Fruit fly (Drosophila melanogaster) whole organism, embryonic: ENCODE measurements around the gene PIG-U.

ENCODE experiments used
- Asciz ChIP-seq: fragments of 200-800 bp; sonication (Bioruptor generic); optimal IDR thresholded peaks from 2 replicates; lab custom pipeline; 2017; ENCODE audit warnings: missing biosample characterization, mild to moderate bottlenecking, missing genetic modification characterization, missing genetic modification reagents
- Atf-2 ChIP-seq: fragments of 200-800 bp; sonication (Bioruptor generic); optimal IDR thresholded peaks from 2 replicates; lab custom pipeline; 2016; ENCODE audit warnings: missing biosample characterization, missing genetic modification characterization
- B-H2 ChIP-seq: fragments of 200-800 bp; sonication (Bioruptor generic); optimal IDR thresholded peaks from 2 replicates; lab custom pipeline; 2018; ENCODE audit warnings: missing biosample characterization, mild to moderate bottlenecking, missing genetic modification characterization
- CG11695 ChIP-seq: fragments of 200-800 bp; sonication (Bioruptor generic); IDR thresholded peaks from 3 replicates; pipeline ENCODE4 v1.3.6; 2022; ENCODE audit warnings: missing biosample characterization, missing genetic modification characterization
- CG12659 ChIP-seq: fragments of 200-800 bp; sonication (Bioruptor generic); optimal IDR thresholded peaks from 3 replicates; lab custom pipeline; 2017; ENCODE audit warnings: mild to moderate bottlenecking, missing biosample characterization, missing genetic modification reagents, missing genetic modification characterization
- CG13123 ChIP-seq: fragments of 200-800 bp; sonication (Bioruptor generic); optimal IDR thresholded peaks from 2 replicates; lab custom pipeline; 2016; ENCODE audit warnings: missing biosample characterization, missing genetic modification characterization
- CG15696 ChIP-seq: fragments of 200-800 bp; sonication (Bioruptor generic); optimal IDR thresholded peaks from 2 replicates; lab custom pipeline; 2019; ENCODE audit warnings: missing biosample characterization, mild to moderate bottlenecking, missing genetic modification characterization, moderate library complexity
- CG1602 ChIP-seq: fragments of 200-800 bp; sonication (Bioruptor generic); optimal IDR thresholded peaks from 3 replicates; lab custom pipeline; 2016; ENCODE audit warnings: missing biosample characterization, missing genetic modification characterization
- CG1603 ChIP-seq: fragments of 200-800 bp; sonication (Bioruptor generic); optimal IDR thresholded peaks from 2 replicates; lab custom pipeline; 2019; ENCODE audit warnings: missing biosample characterization, mild to moderate bottlenecking, missing genetic modification characterization, moderate library complexity
- CG17328 ChIP-seq: fragments of 200-800 bp; sonication (Bioruptor generic); IDR thresholded peaks from 2 replicates; pipeline ENCODE4 v1.3.6; 2022; ENCODE audit warnings: missing biosample characterization, missing genetic modification characterization
- CG17385 ChIP-seq: fragments of 200-800 bp; sonication (Bioruptor generic); optimal IDR thresholded peaks from 3 replicates; lab custom pipeline; 2018; ENCODE audit warnings: missing biosample characterization, mild to moderate bottlenecking, missing genetic modification characterization
- CG18011 ChIP-seq: fragments of 200-800 bp; sonication (Bioruptor generic); optimal IDR thresholded peaks from 2 replicates; lab custom pipeline; 2017; ENCODE audit warnings: missing biosample characterization, missing genetic modification characterization, mild to moderate bottlenecking, moderate library complexity, missing genotype
- CG18262 ChIP-seq: fragments of 200-800 bp; optimal IDR thresholded peaks from 3 replicates; lab custom pipeline; 2019; ENCODE audit warnings: missing biosample characterization, mild to moderate bottlenecking, missing genetic modification characterization, moderate library complexity
- CG2712 ChIP-seq: fragments of 200-800 bp; optimal IDR thresholded peaks from 3 replicates; lab custom pipeline; 2019; ENCODE audit warnings: missing biosample characterization, mild to moderate bottlenecking, missing genetic modification characterization, moderate library complexity
- CG2875 ChIP-seq: fragments of 200-800 bp; sonication (Bioruptor generic); optimal IDR thresholded peaks from 2 replicates; lab custom pipeline; 2017; ENCODE audit warnings: missing biosample characterization, mild to moderate bottlenecking, missing genetic modification characterization, missing genetic modification reagents
- CG33557 ChIP-seq: fragments of 200-800 bp; sonication (Bioruptor generic); optimal IDR thresholded peaks from 2 replicates; lab custom pipeline; 2019; ENCODE audit warnings: missing biosample characterization, mild to moderate bottlenecking, missing genetic modification characterization, moderate library complexity
- CG4707 ChIP-seq: fragments of 200-800 bp; sonication (Bioruptor generic); optimal IDR thresholded peaks from 2 replicates; lab custom pipeline; 2018; ENCODE audit warnings: missing biosample characterization, mild to moderate bottlenecking, missing genetic modification characterization, moderate library complexity
- CG7839 ChIP-seq: fragments of 200-800 bp; sonication (Bioruptor generic); optimal IDR thresholded peaks from 3 replicates; lab custom pipeline; 2018; ENCODE audit warnings: missing biosample characterization, mild to moderate bottlenecking, missing genetic modification characterization, moderate library complexity
- CG8924 ChIP-seq: fragments of 200-800 bp; optimal IDR thresholded peaks from 3 replicates; lab custom pipeline; 2019; ENCODE audit warnings: missing biosample characterization, mild to moderate bottlenecking, missing genetic modification characterization, moderate library complexity
- CG9876 ChIP-seq: fragments of 200-800 bp; sonication (Bioruptor generic); optimal IDR thresholded peaks from 2 replicates; lab custom pipeline; 2016; ENCODE audit warnings: missing biosample characterization, missing genetic modification characterization
- Eip74EF ChIP-seq, 2 experiments: fragments of 200-800 bp in 1 of 2; fragments of >200 bp in 1 of 2; sonication (Bioruptor generic) in 1 of 2; optimal IDR thresholded peaks; 2 replicates each; lab custom pipeline; 2017 to 2019; ENCODE audit warnings: missing biosample characterization in 2 of 2, missing genetic modification characterization in 2 of 2, mild to moderate bottlenecking in 1 of 2, moderate library complexity in 1 of 2
- H2.0 ChIP-seq: fragments of 200-800 bp; sonication (Bioruptor generic); IDR thresholded peaks from 2 replicates; pipeline ENCODE4 v1.3.6; 2022; ENCODE audit warnings: missing biosample characterization, missing genetic modification characterization
- HLH3B ChIP-seq: fragments of 200-800 bp; sonication (Bioruptor generic); IDR thresholded peaks from 2 replicates; pipeline ENCODE4 v1.3.6; 2022; ENCODE audit warnings: missing biosample characterization, missing genetic modification characterization
- Hr51 ChIP-seq, 2 experiments: fragments of 200-800 bp; sonication (Bioruptor generic); optimal IDR thresholded peaks; 2 replicates in 1 of 2; 3 replicates in 1 of 2; lab custom pipeline; 2016 to 2018; ENCODE audit warnings: missing biosample characterization in 2 of 2, missing genetic modification characterization in 2 of 2, mild to moderate bottlenecking in 1 of 2, moderate library complexity in 1 of 2
- Hsf ChIP-seq: fragments of 200-800 bp; sonication (Bioruptor generic); optimal IDR thresholded peaks from 3 replicates; lab custom pipeline; 2016; ENCODE audit warnings: missing biosample characterization, missing genetic modification characterization
- Mad ChIP-seq: fragments of 200-800 bp; sonication (Bioruptor generic); optimal IDR thresholded peaks from 2 replicates; lab custom pipeline; 2016; ENCODE audit warnings: missing biosample characterization, missing genetic modification characterization
- Med ChIP-seq: fragments of 200-800 bp; sonication (Bioruptor generic); peaks from one replicate; lab custom pipeline; 2016; ENCODE audit warnings: missing biosample characterization, missing genetic modification characterization, mild to moderate bottlenecking, inconsistent platforms, moderate library complexity
- Myb ChIP-seq: fragments of 200-800 bp; sonication (Bioruptor generic); optimal IDR thresholded peaks from 2 replicates; lab custom pipeline; 2016; ENCODE audit warnings: missing biosample characterization, missing genetic modification characterization
- Ptx1 ChIP-seq: fragments of 200-800 bp; sonication (Bioruptor generic); IDR thresholded peaks from 2 replicates; pipeline ENCODE4 v1.3.6; 2022; ENCODE audit warnings: missing biosample characterization, missing genetic modification characterization
- Ravus ChIP-seq: fragments of 200-800 bp; sonication (Bioruptor generic); IDR thresholded peaks from 2 replicates; pipeline ENCODE4 v1.3.6; 2022; ENCODE audit warnings: missing biosample characterization, missing genetic modification characterization
- Six4 ChIP-seq: fragments of 200-800 bp; sonication (Bioruptor generic); optimal IDR thresholded peaks from 2 replicates; lab custom pipeline; 2016; ENCODE audit warnings: missing biosample characterization, missing genetic modification characterization
- ab ChIP-seq: fragments of 200-800 bp; sonication (Bioruptor generic); optimal IDR thresholded peaks from 2 replicates; lab custom pipeline; 2016; ENCODE audit warnings: missing biosample characterization, missing genetic modification characterization
- bsh ChIP-seq, 2 experiments: fragments of 200-800 bp; sonication (Bioruptor generic); optimal IDR thresholded peaks; 2 replicates each; lab custom pipeline; 2017 to 2018; ENCODE audit warnings: mild to moderate bottlenecking in 2 of 2, missing biosample characterization in 2 of 2, missing genetic modification characterization in 2 of 2, moderate library complexity in 1 of 2
- cad ChIP-seq: fragments of >200 bp; optimal IDR thresholded peaks from 2 replicates; lab custom pipeline; 2017; ENCODE audit warnings: missing biosample characterization, missing genetic modification characterization
- chinmo ChIP-seq: fragments of 200-800 bp; sonication (Bioruptor generic); IDR thresholded peaks from 4 replicates; pipeline ENCODE4 v1.3.6; 2022; ENCODE audit warnings: missing biosample characterization, missing genetic modification characterization; ENCODE audit not compliant: partially characterized antibody
- esg ChIP-seq: fragments of 200-800 bp; sonication (Bioruptor generic); conservative IDR thresholded peaks from 2 replicates; pipeline ENCODE4 v1.3.6; 2022; ENCODE audit warnings: missing biosample characterization, missing genetic modification characterization
- fd64A ChIP-seq: fragments of 200-800 bp; sonication (Bioruptor generic); optimal IDR thresholded peaks from 3 replicates; lab custom pipeline; 2018; ENCODE audit warnings: missing biosample characterization, mild to moderate bottlenecking, missing genetic modification characterization
- lilli ChIP-seq: fragments of 200-800 bp; sonication (Bioruptor generic); optimal IDR thresholded peaks from 3 replicates; lab custom pipeline; 2016; ENCODE audit warnings: missing biosample characterization, missing genetic modification characterization
- mirr ChIP-seq: fragments of 200-800 bp; sonication (Bioruptor generic); optimal IDR thresholded peaks from 3 replicates; lab custom pipeline; 2018; ENCODE audit warnings: missing biosample characterization, mild to moderate bottlenecking, missing genetic modification characterization
- oc ChIP-seq: fragments of 200-800 bp; sonication (Bioruptor generic); optimal IDR thresholded peaks from 2 replicates; lab custom pipeline; 2018; ENCODE audit warnings: missing biosample characterization, mild to moderate bottlenecking, missing genetic modification characterization, moderate library complexity
- org-1 ChIP-seq: fragments of 200-800 bp; sonication (Bioruptor generic); optimal IDR thresholded peaks from 2 replicates; lab custom pipeline; 2017; ENCODE audit warnings: missing biosample characterization, missing genetic modification characterization
- peb ChIP-seq: fragments of 200-800 bp; sonication (Bioruptor generic); IDR thresholded peaks from 2 replicates; pipeline ENCODE4 v1.3.6; 2022; ENCODE audit warnings: missing biosample characterization, missing genetic modification characterization
- pho ChIP-seq: fragments of 200-800 bp; sonication (Bioruptor generic); optimal IDR thresholded peaks from 2 replicates; lab custom pipeline; 2016; ENCODE audit warnings: missing biosample characterization, missing genetic modification characterization
- sima ChIP-seq: fragments of 200-800 bp; sonication (Bioruptor generic); optimal IDR thresholded peaks from 2 replicates; lab custom pipeline; 2016; ENCODE audit warnings: missing biosample characterization, missing genetic modification characterization
- sqz ChIP-seq: fragments of 200-800 bp; sonication (Bioruptor generic); optimal IDR thresholded peaks from 3 replicates; lab custom pipeline; 2018; ENCODE audit warnings: missing biosample characterization, mild to moderate bottlenecking, missing genetic modification characterization
- ttk ChIP-seq: fragments of 200-800 bp; sonication (Bioruptor generic); IDR thresholded peaks from 2 replicates; pipeline ENCODE4 v2.1.2; 2022; ENCODE audit warnings: missing biosample characterization, missing genetic modification characterization
- vfl ChIP-seq: fragments of 200-800 bp; sonication (Bioruptor generic); optimal IDR thresholded peaks from 2 replicates; lab custom pipeline; 2016; ENCODE audit warnings: missing biosample characterization, missing genetic modification characterization
- vvl ChIP-seq: fragments of 200-800 bp; sonication (Bioruptor generic); IDR thresholded peaks from 2 replicates; pipeline ENCODE4 v1.3.6; 2022; ENCODE audit warnings: missing biosample characterization, missing genetic modification characterization

Gene PIG-U

dm6 chr2L:8553789-8554626 lies 39.1 kb downstream of the PIG-U start:
- TF ChIP-seq CG9876 (GFP tag; lab: Kevin White, UChicago) (no peak), vvl (GFP tag; lab: Robert Waterston, UW) (peak; percentile 80), CG13123 (GFP tag; lab: Kevin White, UChicago) (peak; percentile 17), CG18011 (GFP tag; lab: Kevin White, UChicago) (no peak), CG33557 (GFP tag; lab: Kevin White, UChicago) (peak; percentile 49), CG15696 (tag; lab: Kevin White, UChicago) (peak; percentile 8), mirr (GFP tag; lab: Kevin White, UChicago) (no peak), HLH3B (GFP tag; lab: Robert Waterston, UW) (0 out of 2 replicates have a peak, but pooled peaks have one; percentile 34), sima (GFP tag; lab: Kevin White, UChicago) (no peak), ab (GFP tag; lab: Kevin White, UChicago) (no peak), Myb (GFP tag; lab: Kevin White, UChicago) (peak; percentile 32), esg (GFP tag; lab: Robert Waterston, UW) (0 out of 2 replicates have a peak, but pooled peaks have one; percentile 22), Hr51 (GFP tag; optimal IDR thresholded peaks at IDR 0.05; lab: Kevin White, UChicago) (peak in 1 of 2 experiments; percentile 13), sqz (GFP tag; lab: Kevin White, UChicago) (peak; percentile 62), B-H2 (GFP tag; lab: Kevin White, UChicago) (no peak), CG18262 (peak; percentile 66), oc (tag; lab: Kevin White, UChicago) (peak; percentile 81), vfl (GFP tag; lab: Kevin White, UChicago) (no peak), chinmo (GFP tag; lab: Robert Waterston, UW) (0 out of 4 replicates have a peak, but pooled peaks have one; percentile 79), CG2712 (tag; lab: Kevin White, UChicago) (peak; percentile 57), Ptx1 (GFP tag; lab: Robert Waterston, UW) (0 out of 2 replicates have a peak, but pooled peaks have one; percentile 14), CG1603 (tag; lab: Kevin White, UChicago) (peak; percentile 51), Atf-2 (GFP tag; lab: Kevin White, UChicago) (no peak), Mad (GFP tag; lab: Kevin White, UChicago) (no peak), bsh (GFP tag; optimal IDR thresholded peaks at IDR 0.05; lab: Kevin White, UChicago) (peak in 1 of 2 experiments; percentile 63), Med (GFP tag; lab: Kevin White, UChicago) (peak; percentile 85), fd64A (no peak), CG17385 (GFP tag; lab: Kevin White, UChicago) (peak; percentile 14), org-1 (GFP tag; lab: Kevin White, UChicago) (peak; percentile 32), CG11695 (peak; percentile 47; the same call in 1 of the 3 replicates), H2.0 (GFP tag; lab: Robert Waterston, UW) (no peak), CG12659 (GFP tag; lab: Kevin White, UChicago) (peak; percentile 34), lilli (peak; percentile 33), CG2875 (peak; percentile 50), Eip74EF (GFP tag; optimal IDR thresholded peaks at IDR 0.05; lab: Kevin White, UChicago) (peak in 1 of 2 experiments; percentile 10), ttk (GFP tag; lab: Robert Waterston, UW) (0 out of 2 replicates have a peak, but pooled peaks have one; percentile 37), CG17328 (GFP tag; lab: Robert Waterston, UW) (peak; percentile 73), cad (no peak), pho (GFP tag; lab: Kevin White, UChicago) (peak; percentile 38), CG8924 (tag; lab: Kevin White, UChicago) (peak; percentile 66), peb (GFP tag; lab: Robert Waterston, UW) (no peak), Asciz (GFP tag; lab: Kevin White, UChicago) (peak; percentile 35), CG7839 (tag; lab: Kevin White, UChicago) (peak; percentile 50), CG1602 (peak; percentile 39), Six4 (GFP tag; lab: Kevin White, UChicago) (peak; percentile 22), Hsf (GFP tag; lab: Kevin White, UChicago) (peak; percentile 76), CG4707 (GFP tag; lab: Kevin White, UChicago) (peak; percentile 31), Ravus (GFP tag; lab: Robert Waterston, UW) (no peak)
